Worm (Caenorhabditis elegans) whole organism, early embryonic: ENCODE data around the gene npr-22.

ENCODE experiments used
- B0310.2 ChIP-seq: sonication (generic microtip); optimal IDR thresholded peaks from 2 replicates; lab custom pipeline; 2016; ENCODE audit warnings: mild to moderate bottlenecking, missing genetic modification characterization, missing compliant biosample characterization
- F13C5.2 ChIP-seq: sonication (generic microtip); optimal IDR thresholded peaks from 2 replicates; lab custom pipeline; 2017; ENCODE audit warnings: mild to moderate bottlenecking, missing genetic modification characterization, inconsistent platforms, missing compliant biosample characterization
- aly-1 ChIP-seq: sonication (generic microtip); optimal IDR thresholded peaks from 2 replicates; lab custom pipeline; 2016; ENCODE audit warnings: missing genetic modification characterization, missing compliant biosample characterization
- ama-1 ChIP-seq: fragments of 150-350 bp; optimal IDR thresholded peaks from 2 replicates; lab custom pipeline; 2014
- ceh-13 ChIP-seq: fragments of 200-800 bp; sonication (Bioruptor generic); optimal IDR thresholded peaks from 2 replicates; lab custom pipeline; 2018; ENCODE audit warnings: mild to moderate bottlenecking, missing genetic modification characterization, missing compliant biosample characterization
- ceh-36 ChIP-seq: sonication (generic microtip); optimal IDR thresholded peaks from 2 replicates; lab custom pipeline; 2016; ENCODE audit warnings: missing genetic modification characterization, inconsistent platforms, missing compliant biosample characterization
- ets-7 ChIP-seq: sonication (generic microtip); optimal IDR thresholded peaks from 2 replicates; lab custom pipeline; 2016; ENCODE audit warnings: missing genotype, missing genetic modification characterization, missing compliant biosample characterization
- flt-1 ChIP-seq: fragments of 200-800 bp; sonication (Bioruptor generic); IDR thresholded peaks from 2 replicates; pipeline ENCODE4 v1.3.6; 2022; ENCODE audit warnings: missing genetic modification characterization, missing compliant biosample characterization
- hmbx-1 ChIP-seq: sonication (generic microtip); optimal IDR thresholded peaks from 2 replicates; lab custom pipeline; 2016; ENCODE audit warnings: mild to moderate bottlenecking, missing genetic modification characterization, missing compliant biosample characterization
- hmg-4 ChIP-seq: fragments of 200-800 bp; sonication (Bioruptor generic); optimal IDR thresholded peaks from 2 replicates; lab custom pipeline; 2018; ENCODE audit warnings: mild to moderate bottlenecking, missing genetic modification characterization, missing compliant biosample characterization
- hnd-1 ChIP-seq: sonication (generic microtip); optimal IDR thresholded peaks from 2 replicates; lab custom pipeline; 2016; ENCODE audit warnings: missing genetic modification characterization, missing compliant biosample characterization
- pes-1 ChIP-seq: fragments of 200-800 bp; sonication (Bioruptor generic); IDR thresholded peaks from 2 replicates; pipeline ENCODE4 v1.3.6; 2022; ENCODE audit warnings: missing genetic modification reagents, missing genetic modification characterization, missing compliant biosample characterization
- scrt-1 ChIP-seq: fragments of 200-800 bp; sonication (Bioruptor generic); IDR thresholded peaks from 2 replicates; pipeline ENCODE4 v1.3.6; 2022; ENCODE audit warnings: missing genetic modification characterization, missing compliant biosample characterization
- sea-1 ChIP-seq: fragments of 200-800 bp; sonication (Bioruptor generic); conservative IDR thresholded peaks from 2 replicates; pipeline ENCODE4 v1.3.6; 2022; ENCODE audit warnings: missing genetic modification characterization, missing compliant biosample characterization
- tbx-11 ChIP-seq: fragments of 200-800 bp; sonication (Bioruptor generic); IDR thresholded peaks from 2 replicates; pipeline ENCODE4 v1.3.6; 2022; ENCODE audit warnings: missing genetic modification characterization, missing compliant biosample characterization
- tbx-37 ChIP-seq: fragments of 200-800 bp; sonication (Bioruptor generic); conservative IDR thresholded peaks from 2 replicates; pipeline ENCODE4 v1.3.6; 2022; ENCODE audit warnings: missing genetic modification reagents, missing genetic modification characterization, missing compliant biosample characterization
- tra-4 ChIP-seq: sonication (generic microtip); optimal IDR thresholded peaks from 2 replicates; lab custom pipeline; 2017; ENCODE audit warnings: missing genetic modification characterization, missing compliant biosample characterization

The npr-22 gene

DNA sequence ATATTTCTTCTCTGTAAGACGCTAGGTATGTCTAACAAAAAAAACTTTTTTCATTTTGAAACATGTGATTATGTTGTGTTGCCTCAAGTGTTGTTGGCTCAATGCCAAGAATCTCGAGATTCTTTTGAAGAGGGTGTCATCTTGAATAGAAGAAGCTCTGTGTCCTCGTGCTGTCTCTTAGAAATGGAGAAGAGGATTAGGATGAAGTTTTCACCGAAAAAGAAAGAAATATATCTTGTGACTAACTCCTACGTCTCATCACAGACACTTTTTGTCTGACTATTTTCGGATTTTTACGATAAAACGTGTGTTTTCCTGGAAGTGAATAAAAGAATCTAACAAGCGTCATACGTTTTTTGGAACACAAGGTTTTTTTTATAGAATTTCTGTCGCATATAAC is 28.4 kb downstream of the npr-22 start:
- TF ChIP-seq hmbx-1 (tag; lab: Kevin White, UChicago) (no peak), B0310.2 (tag; lab: Kevin White, UChicago) (no peak), ceh-36 (tag; lab: Kevin White, UChicago) (no peak)

DNA sequence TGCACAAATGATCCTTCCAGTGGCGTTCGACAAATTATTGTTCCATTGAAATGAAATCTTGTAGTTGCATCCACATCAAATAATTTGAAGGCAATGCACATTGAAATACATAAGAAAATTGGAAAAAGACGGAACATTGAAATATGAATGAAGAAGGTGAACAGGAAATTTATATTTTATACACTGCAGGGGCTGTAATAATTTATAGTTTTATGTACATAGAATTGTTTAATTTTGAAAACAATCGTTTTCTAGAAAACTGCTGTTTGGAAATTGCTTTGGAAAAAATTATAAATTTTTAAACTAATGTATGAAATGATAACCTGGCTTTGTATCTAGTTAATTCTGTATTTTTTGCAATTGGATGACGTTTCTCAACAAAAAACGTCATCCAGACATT is 36.1 kb downstream of the npr-22 start, which contains the start of gene Y59H11AR.3:
Gene Y59H11AR.3 (minus strand): TSS at position 101 of the 400 bp plus-strand sequence.
- TF ChIP-seq B0310.2 (tag; lab: Kevin White, UChicago) (no peak), tra-4 (tag; lab: Kevin White, UChicago) (no peak), tbx-37 (GFP tag; lab: Robert Waterston, UW) (no peak), ets-7 (tag; lab: Kevin White, UChicago) (no peak), scrt-1 (GFP tag; lab: Robert Waterston, UW) (no peak), F13C5.2 (tag; lab: Kevin White, UChicago) (no peak), ama-1 (no peak), hnd-1 (no peak), pes-1 (GFP tag; lab: Robert Waterston, UW) (no peak), hmbx-1 (tag; lab: Kevin White, UChicago) (no peak), flt-1 (GFP tag; lab: Robert Waterston, UW) (no peak), aly-1 (tag; lab: Kevin White, UChicago) (no peak), sea-1 (GFP tag; lab: Robert Waterston, UW) (no peak), ceh-13 (GFP tag; lab: Kevin White, UChicago) (no peak), ceh-36 (tag; lab: Kevin White, UChicago) (no peak), tbx-11 (GFP tag; lab: Robert Waterston, UW) (no peak), hmg-4 (GFP tag; lab: Kevin White, UChicago) (no peak)

DNA sequence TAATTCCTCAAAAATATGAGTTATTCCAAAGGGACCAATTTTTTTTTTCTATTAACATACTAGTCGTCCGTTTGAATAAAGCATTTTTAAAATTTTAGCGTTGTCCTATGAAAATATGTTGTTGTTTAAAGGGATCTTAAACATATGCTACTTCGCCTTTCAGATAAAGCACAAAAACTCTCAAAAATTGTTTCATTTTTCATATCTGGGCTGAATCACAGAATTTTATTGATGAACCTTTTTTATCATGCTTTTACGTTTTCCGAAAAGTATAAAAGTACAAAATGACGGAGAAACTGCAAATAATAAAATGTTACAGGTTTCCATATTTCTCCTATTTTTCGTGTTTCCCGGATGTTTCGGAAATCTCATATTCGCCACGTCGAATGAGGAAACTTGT is 36.5 kb downstream of the npr-22 start, which contains the start of gene clec-181:
Gene clec-181 (plus strand): TSS at position 301 of the 400 bp plus-strand sequence.
- no peak for TF ChIP-seq F13C5.2 (tag; lab: Kevin White, UChicago)
- no peak for TF ChIP-seq ama-1
- TF ChIP-seq tbx-37 (GFP tag; lab: Robert Waterston, UW): no peak
- TF ChIP-seq tra-4 (tag; lab: Kevin White, UChicago): no peak
- TF ChIP-seq ceh-13 (GFP tag; lab: Kevin White, UChicago): no peak
- no peak for TF ChIP-seq sea-1 (GFP tag; lab: Robert Waterston, UW)
- no peak for TF ChIP-seq hmg-4 (GFP tag; lab: Kevin White, UChicago)
- no peak for TF ChIP-seq flt-1 (GFP tag; lab: Robert Waterston, UW)
- TF ChIP-seq B0310.2 (tag; lab: Kevin White, UChicago): no peak
- TF ChIP-seq scrt-1 (GFP tag; lab: Robert Waterston, UW): no peak
- TF ChIP-seq ceh-36 (tag; lab: Kevin White, UChicago): no peak
- TF ChIP-seq hnd-1: no peak
- no peak for TF ChIP-seq ets-7 (tag; lab: Kevin White, UChicago)
- TF ChIP-seq pes-1 (GFP tag; lab: Robert Waterston, UW): no peak
- TF ChIP-seq aly-1 (tag; lab: Kevin White, UChicago): no peak
- TF ChIP-seq hmbx-1 (tag; lab: Kevin White, UChicago): no peak
- no peak for TF ChIP-seq tbx-11 (GFP tag; lab: Robert Waterston, UW)

DNA sequence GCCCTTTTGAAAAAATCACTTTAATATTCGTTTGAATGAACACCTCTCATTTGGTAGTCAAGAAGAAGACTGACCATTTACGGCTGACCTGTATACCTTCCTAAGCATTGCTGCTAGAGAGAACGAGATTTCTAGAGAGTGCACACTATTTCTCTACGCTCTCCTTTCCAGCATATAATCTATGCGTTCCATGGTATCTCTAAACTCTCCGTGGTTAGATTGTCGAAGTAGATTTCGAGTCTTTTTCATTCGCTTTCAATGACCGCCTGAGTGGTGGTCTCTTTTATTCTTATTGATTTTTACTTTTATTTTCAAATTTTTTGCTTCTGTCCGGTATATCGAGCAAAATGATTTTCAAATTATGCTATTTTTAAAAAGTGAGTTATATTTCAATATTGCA is 38.3 kb downstream of the npr-22 start:
- TF ChIP-seq ceh-36 (tag; lab: Kevin White, UChicago) (no peak), hmbx-1 (tag; lab: Kevin White, UChicago) (no peak), tra-4 (tag; lab: Kevin White, UChicago) (no peak), B0310.2 (tag; lab: Kevin White, UChicago) (no peak), ceh-13 (GFP tag; lab: Kevin White, UChicago) (no peak), ama-1 (no peak), tbx-37 (GFP tag; lab: Robert Waterston, UW) (no peak), flt-1 (GFP tag; lab: Robert Waterston, UW) (no peak), aly-1 (tag; lab: Kevin White, UChicago) (no peak), sea-1 (GFP tag; lab: Robert Waterston, UW) (no peak), scrt-1 (GFP tag; lab: Robert Waterston, UW) (no peak), ets-7 (tag; lab: Kevin White, UChicago) (no peak), tbx-11 (GFP tag; lab: Robert Waterston, UW) (no peak), hmg-4 (GFP tag; lab: Kevin White, UChicago) (no peak)

DNA sequence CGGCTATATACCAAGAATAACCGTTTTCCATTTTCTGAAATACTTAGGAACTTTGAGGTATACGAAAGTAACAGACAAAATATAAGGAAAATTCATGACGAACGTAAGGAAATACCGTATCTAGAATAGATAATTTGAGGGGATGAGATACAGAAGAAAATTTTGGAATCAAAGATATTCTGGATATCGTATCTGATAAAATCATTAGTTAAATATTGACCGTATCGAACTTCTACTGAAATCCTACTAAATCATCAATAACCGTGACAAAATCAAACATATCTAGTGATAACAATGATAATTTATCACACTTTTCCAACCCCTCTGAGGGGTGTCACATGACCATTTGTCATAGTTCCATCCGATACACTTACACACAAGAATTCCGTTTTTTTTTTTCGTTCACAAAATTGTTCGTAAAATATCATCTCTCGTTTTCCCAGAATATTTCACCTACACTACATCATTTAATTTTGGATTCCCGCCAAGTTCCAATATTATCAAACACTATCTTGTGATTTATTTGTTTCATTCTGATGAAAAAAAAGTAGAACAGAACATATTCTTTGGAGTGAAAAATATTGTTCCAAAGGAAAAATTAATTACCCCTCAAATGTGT is 41.6 kb downstream of the npr-22 start, which contains the start of gene Y59H11AR.4:
Gene Y59H11AR.4 (minus strand): TSS at position 51 of the 619 bp plus-strand sequence.
- TF ChIP-seq ceh-13 (GFP tag; lab: Kevin White, UChicago): no peak
- TF ChIP-seq ama-1: no peak
- no peak for TF ChIP-seq aly-1 (tag; lab: Kevin White, UChicago)
- TF ChIP-seq ceh-36 (tag; lab: Kevin White, UChicago): no peak
- no peak for TF ChIP-seq ets-7 (tag; lab: Kevin White, UChicago)
- TF ChIP-seq hmbx-1 (tag; lab: Kevin White, UChicago): no peak
- TF ChIP-seq tbx-37 (GFP tag; lab: Robert Waterston, UW): no peak
- TF ChIP-seq B0310.2 (tag; lab: Kevin White, UChicago): no peak
- TF ChIP-seq pes-1 (GFP tag; lab: Robert Waterston, UW): no peak
- TF ChIP-seq tbx-11 (GFP tag; lab: Robert Waterston, UW): no peak
- TF ChIP-seq sea-1 (GFP tag; lab: Robert Waterston, UW): no peak
- no peak for TF ChIP-seq flt-1 (GFP tag; lab: Robert Waterston, UW)
- TF ChIP-seq hnd-1: no peak
- TF ChIP-seq hmg-4 (GFP tag; lab: Kevin White, UChicago): no peak
- TF ChIP-seq F13C5.2 (tag; lab: Kevin White, UChicago): no peak
- TF ChIP-seq tra-4 (tag; lab: Kevin White, UChicago): no peak
- TF ChIP-seq scrt-1 (GFP tag; lab: Robert Waterston, UW): no peak

DNA sequence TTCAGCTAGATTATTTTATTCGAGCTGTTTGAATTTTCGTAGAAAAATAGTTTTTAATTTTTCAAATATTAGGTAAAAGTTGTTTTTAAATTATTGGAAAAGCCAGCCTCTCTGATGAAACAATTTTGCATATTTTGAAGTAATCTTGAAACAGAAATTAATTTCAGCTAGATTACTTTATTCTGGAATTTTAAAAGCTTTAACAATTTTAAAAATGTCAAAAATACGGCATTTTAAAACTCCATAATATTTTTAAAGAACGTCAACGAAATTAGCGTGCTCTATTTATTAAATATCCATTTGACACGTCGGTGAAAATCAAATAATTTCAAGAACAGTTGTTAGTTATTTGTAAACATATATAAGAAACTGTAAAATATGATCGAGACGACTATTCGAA is 43.6 kb downstream of the npr-22 start, which contains the start of gene Y59H11AR.10:
Gene Y59H11AR.10 (plus strand): TSS at position 301 of the 400 bp plus-strand sequence.
- TF ChIP-seq aly-1 (tag; lab: Kevin White, UChicago) (no peak), tra-4 (tag; lab: Kevin White, UChicago) (no peak), ets-7 (tag; lab: Kevin White, UChicago) (no peak), ceh-13 (GFP tag; lab: Kevin White, UChicago) (no peak), B0310.2 (tag; lab: Kevin White, UChicago) (no peak), ceh-36 (tag; lab: Kevin White, UChicago) (no peak), sea-1 (GFP tag; lab: Robert Waterston, UW) (no peak), hmg-4 (GFP tag; lab: Kevin White, UChicago) (no peak), ama-1 (no peak)
